Fruit fly (Drosophila melanogaster) whole organism, embryonic: ENCODE results near the gene CG8326.

Source experiments
- Adf1 ChIP-seq: fragments of 200-800 bp; sonication (Bioruptor generic); IDR thresholded peaks from 2 replicates; pipeline ENCODE4 v1.3.6; 2022; ENCODE audit warnings: missing biosample characterization, missing genetic modification characterization
- Atf-2 ChIP-seq: fragments of 200-800 bp; sonication (Bioruptor generic); optimal IDR thresholded peaks from 2 replicates; lab custom pipeline; 2016; ENCODE audit warnings: missing biosample characterization, missing genetic modification characterization
- Bgb ChIP-seq: fragments of 200-800 bp; sonication (Bioruptor generic); IDR thresholded peaks from 2 replicates; pipeline ENCODE4 v1.3.6; 2022; ENCODE audit warnings: missing biosample characterization, missing genetic modification characterization; ENCODE audit not compliant: partially characterized antibody
- CG11560 ChIP-seq: fragments of 200-800 bp; sonication (Bioruptor generic); IDR thresholded peaks from 3 replicates; pipeline ENCODE4 v1.3.6; 2022; ENCODE audit warnings: missing biosample characterization, missing genetic modification characterization
- CG12155 ChIP-seq: fragments of 200-800 bp; sonication (Bioruptor generic); optimal IDR thresholded peaks from 3 replicates; lab custom pipeline; 2016; ENCODE audit warnings: missing biosample characterization, missing genetic modification characterization
- CG13624 ChIP-seq: fragments of 200-800 bp; sonication (Bioruptor generic); optimal IDR thresholded peaks from 2 replicates; lab custom pipeline; 2016; ENCODE audit warnings: missing biosample characterization, missing genetic modification characterization
- CG13775 ChIP-seq: fragments of 200-800 bp; sonication (Bioruptor generic); optimal IDR thresholded peaks from 3 replicates; lab custom pipeline; 2017; ENCODE audit warnings: missing biosample characterization, mild to moderate bottlenecking, missing genetic modification characterization
- CG14050 ChIP-seq: fragments of 200-800 bp; sonication (Bioruptor generic); IDR thresholded peaks from 3 replicates; pipeline ENCODE4 v1.3.6; 2022; ENCODE audit warnings: missing biosample characterization, missing genetic modification characterization
- CG15073 ChIP-seq: fragments of 200-800 bp; sonication (Bioruptor generic); optimal IDR thresholded peaks from 2 replicates; lab custom pipeline; 2016; ENCODE audit warnings: missing biosample characterization, missing genetic modification characterization
- CG1603 ChIP-seq: fragments of 200-800 bp; sonication (Bioruptor generic); optimal IDR thresholded peaks from 2 replicates; lab custom pipeline; 2019; ENCODE audit warnings: missing biosample characterization, mild to moderate bottlenecking, missing genetic modification characterization, moderate library complexity
- CG31224 ChIP-seq: fragments of 200-800 bp; sonication (Bioruptor generic); IDR thresholded peaks from 2 replicates; pipeline ENCODE4 v1.3.6; 2022; ENCODE audit warnings: missing biosample characterization, missing genetic modification characterization
- CG3847 ChIP-seq: fragments of 200-800 bp; sonication (Bioruptor generic); IDR thresholded peaks from 2 replicates; pipeline ENCODE4 v1.3.6; 2022; ENCODE audit warnings: missing biosample characterization, missing genetic modification characterization
- CG4404 ChIP-seq: fragments of 200-800 bp; sonication (Bioruptor generic); IDR thresholded peaks from 2 replicates; pipeline ENCODE4 v1.3.6; 2022; ENCODE audit warnings: missing biosample characterization, missing genetic modification characterization
- CG4424 ChIP-seq: fragments of 200-800 bp; sonication (Bioruptor generic); optimal IDR thresholded peaks from 3 replicates; lab custom pipeline; 2016; ENCODE audit warnings: missing biosample characterization, missing genetic modification characterization
- CG4820 ChIP-seq: fragments of 200-800 bp; sonication (Bioruptor generic); optimal IDR thresholded peaks from 3 replicates; lab custom pipeline; 2016; ENCODE audit warnings: missing biosample characterization, missing genetic modification characterization
- CG5245 ChIP-seq: fragments of 200-800 bp; sonication (Bioruptor generic); optimal IDR thresholded peaks from 3 replicates; lab custom pipeline; 2016; ENCODE audit warnings: missing biosample characterization, missing genetic modification characterization
- CG6854 ChIP-seq: fragments of 200-800 bp; sonication (Bioruptor generic); optimal IDR thresholded peaks from 3 replicates; lab custom pipeline; 2017; ENCODE audit warnings: missing biosample characterization, mild to moderate bottlenecking, missing genetic modification characterization
- CG8388 ChIP-seq: fragments of 200-800 bp; sonication (Bioruptor generic); optimal IDR thresholded peaks from 2 replicates; lab custom pipeline; 2019; ENCODE audit warnings: missing biosample characterization, mild to moderate bottlenecking, missing genetic modification characterization, moderate library complexity
- CG8924 ChIP-seq: fragments of 200-800 bp; optimal IDR thresholded peaks from 3 replicates; lab custom pipeline; 2019; ENCODE audit warnings: missing biosample characterization, mild to moderate bottlenecking, missing genetic modification characterization, moderate library complexity
- CG9932 ChIP-seq: fragments of 200-800 bp; sonication (Bioruptor generic); IDR thresholded peaks from 2 replicates; pipeline ENCODE4 v1.3.6; 2022; ENCODE audit warnings: missing biosample characterization, missing genetic modification characterization
- D19B ChIP-seq: fragments of 200-800 bp; sonication (Bioruptor generic); optimal IDR thresholded peaks from 2 replicates; lab custom pipeline; 2017; ENCODE audit warnings: missing biosample characterization, mild to moderate bottlenecking, missing genetic modification characterization
- Deaf1 ChIP-seq: fragments of 200-800 bp; optimal IDR thresholded peaks from 3 replicates; lab custom pipeline; 2019; ENCODE audit warnings: missing biosample characterization, mild to moderate bottlenecking, missing genetic modification characterization, moderate library complexity
- Ets97D ChIP-seq: fragments of 200-800 bp; sonication (Bioruptor generic); optimal IDR thresholded peaks from 3 replicates; lab custom pipeline; 2016; ENCODE audit warnings: missing biosample characterization, missing genetic modification characterization
- Gug ChIP-seq: fragments of 200-800 bp; sonication (Bioruptor generic); IDR thresholded peaks from 4 replicates; pipeline ENCODE4 v1.3.6; 2022; ENCODE audit warnings: missing biosample characterization, missing genetic modification characterization
- HHEX ChIP-seq: fragments of 200-800 bp; sonication (Bioruptor generic); optimal IDR thresholded peaks from 3 replicates; lab custom pipeline; 2017; ENCODE audit warnings: missing biosample characterization, mild to moderate bottlenecking, missing genetic modification characterization, missing genetic modification reagents
- Hsf ChIP-seq: fragments of 200-800 bp; sonication (Bioruptor generic); optimal IDR thresholded peaks from 3 replicates; lab custom pipeline; 2016; ENCODE audit warnings: missing biosample characterization, missing genetic modification characterization
- Lim3 ChIP-seq: fragments of 200-800 bp; sonication (Bioruptor generic); IDR thresholded peaks from 2 replicates; pipeline ENCODE4 v1.3.6; 2022; ENCODE audit warnings: missing biosample characterization, missing genetic modification characterization
- MBD-R2 ChIP-seq: fragments of 200-800 bp; sonication (Bioruptor generic); IDR thresholded peaks from 2 replicates; pipeline ENCODE4 v1.3.6; 2022; ENCODE audit warnings: missing biosample characterization, missing genetic modification characterization
- NC2α ChIP-seq: fragments of 200-800 bp; sonication (Bioruptor generic); optimal IDR thresholded peaks from 2 replicates; lab custom pipeline; 2016; ENCODE audit warnings: missing biosample characterization, missing genetic modification characterization
- Ravus ChIP-seq: fragments of 200-800 bp; sonication (Bioruptor generic); IDR thresholded peaks from 2 replicates; pipeline ENCODE4 v1.3.6; 2022; ENCODE audit warnings: missing biosample characterization, missing genetic modification characterization
- Sox100B ChIP-seq: fragments of 200-800 bp; sonication (Bioruptor generic); optimal IDR thresholded peaks from 3 replicates; lab custom pipeline; 2018; ENCODE audit warnings: missing biosample characterization, mild to moderate bottlenecking, missing genetic modification characterization
- Taf1 ChIP-seq: fragments of 200-800 bp; sonication (Bioruptor generic); IDR thresholded peaks from 2 replicates; pipeline ENCODE4 v1.3.6; 2022; ENCODE audit warnings: missing biosample characterization, missing genetic modification characterization
- bcd ChIP-seq: fragments of 200-800 bp; sonication (Bioruptor generic); optimal IDR thresholded peaks from 2 replicates; lab custom pipeline; 2017; ENCODE audit warnings: missing biosample characterization, mild to moderate bottlenecking, missing genetic modification characterization
- br ChIP-seq: fragments of >200 bp; optimal IDR thresholded peaks from 2 replicates; lab custom pipeline; 2017
- chif ChIP-seq, 2 experiments: fragments of 200-800 bp; sonication (Bioruptor generic); optimal IDR thresholded peaks; 3 replicates each; lab custom pipeline; 2016; ENCODE audit warnings: missing biosample characterization in 2 of 2, missing genetic modification characterization in 2 of 2
- chn ChIP-seq: fragments of 200-800 bp; sonication (Bioruptor generic); optimal IDR thresholded peaks from 2 replicates; lab custom pipeline; 2016; ENCODE audit warnings: missing biosample characterization, missing genetic modification characterization
- en ChIP-seq: fragments of 200-800 bp; sonication (Bioruptor generic); optimal IDR thresholded peaks from 2 replicates; lab custom pipeline; 2016; ENCODE audit warnings: missing biosample characterization, missing genetic modification characterization
- ewg ChIP-seq: fragments of 200-800 bp; sonication (Bioruptor generic); optimal IDR thresholded peaks from 3 replicates; lab custom pipeline; 2017; ENCODE audit warnings: mild to moderate bottlenecking, missing biosample characterization, missing genetic modification reagents, missing genetic modification characterization
- exex ChIP-seq: fragments of 200-800 bp; sonication (Bioruptor generic); optimal IDR thresholded peaks from 4 replicates; lab custom pipeline; 2018; ENCODE audit warnings: missing biosample characterization, mild to moderate bottlenecking, missing genetic modification characterization, moderate library complexity
- fd64A ChIP-seq: fragments of 200-800 bp; sonication (Bioruptor generic); optimal IDR thresholded peaks from 3 replicates; lab custom pipeline; 2018; ENCODE audit warnings: missing biosample characterization, mild to moderate bottlenecking, missing genetic modification characterization
- gcm2 ChIP-seq: fragments of 200-800 bp; sonication (Bioruptor generic); optimal IDR thresholded peaks from 2 replicates; lab custom pipeline; 2016; ENCODE audit warnings: missing biosample characterization, missing genetic modification characterization
- grn ChIP-seq: fragments of 200-800 bp; sonication (Bioruptor generic); optimal IDR thresholded peaks from 3 replicates; lab custom pipeline; 2017; ENCODE audit warnings: missing biosample characterization, missing genetic modification characterization
- pfk ChIP-seq: fragments of 200-800 bp; sonication (Bioruptor generic); optimal IDR thresholded peaks from 2 replicates; lab custom pipeline; 2018; ENCODE audit warnings: missing biosample characterization, mild to moderate bottlenecking, missing genetic modification characterization, moderate library complexity
- ranshi ChIP-seq: fragments of 200-800 bp; sonication (Bioruptor generic); IDR thresholded peaks from 2 replicates; pipeline ENCODE4 v1.3.6; 2022; ENCODE audit warnings: missing biosample characterization, missing genetic modification characterization
- scrt ChIP-seq: fragments of 200-800 bp; sonication (Bioruptor generic); optimal IDR thresholded peaks from 2 replicates; lab custom pipeline; 2018; ENCODE audit warnings: missing biosample characterization, mild to moderate bottlenecking, missing genetic modification characterization, moderate library complexity
- sim ChIP-seq: fragments of 200-800 bp; sonication (Bioruptor generic); IDR thresholded peaks from 2 replicates; pipeline ENCODE4 v1.3.6; 2022; ENCODE audit warnings: missing biosample characterization, missing genetic modification characterization
- slbo ChIP-seq: fragments of 200-800 bp; sonication (Bioruptor generic); IDR thresholded peaks from 2 replicates; pipeline ENCODE4 v1.3.6; 2022; ENCODE audit warnings: missing biosample characterization, missing genetic modification characterization
- sna ChIP-seq: fragments of 200-800 bp; sonication (Bioruptor generic); IDR thresholded peaks from 2 replicates; pipeline ENCODE4 v1.3.6; 2022; ENCODE audit warnings: missing biosample characterization, missing genetic modification characterization; ENCODE audit not compliant: partially characterized antibody
- tgo ChIP-seq: fragments of 200-800 bp; sonication (Bioruptor generic); IDR thresholded peaks from 3 replicates; pipeline ENCODE4 v1.3.6; 2022; ENCODE audit warnings: missing biosample characterization, missing genetic modification characterization
- toy ChIP-seq: fragments of 200-800 bp; sonication (Bioruptor generic); IDR thresholded peaks from 2 replicates; pipeline ENCODE4 v1.3.6; 2022; ENCODE audit warnings: missing biosample characterization, missing genetic modification characterization
- trh ChIP-seq: fragments of 200-800 bp; sonication (Bioruptor generic); optimal IDR thresholded peaks from 2 replicates; lab custom pipeline; 2016; ENCODE audit warnings: missing biosample characterization, missing genetic modification characterization
- ttk ChIP-seq: fragments of 200-800 bp; sonication (Bioruptor generic); IDR thresholded peaks from 2 replicates; pipeline ENCODE4 v2.1.2; 2022; ENCODE audit warnings: missing biosample characterization, missing genetic modification characterization
- z ChIP-seq: fragments of 200-800 bp; sonication (Bioruptor generic); IDR thresholded peaks from 3 replicates; pipeline ENCODE4 v1.3.6; 2022; ENCODE audit warnings: missing biosample characterization, missing genetic modification characterization
- zen2 ChIP-seq: fragments of 200-800 bp; sonication (Bioruptor generic); IDR thresholded peaks from 3 replicates; pipeline ENCODE4 v1.3.6; 2022; ENCODE audit warnings: missing biosample characterization, missing genetic modification characterization; ENCODE audit not compliant: partially characterized antibody

Gene CG8326

dm6 chrX:17636001-17636400, 6.7 kb upstream of the CG8326 start, which contains the start of the genes CG8289 and CG5800 (continued):
- TF ChIP-seq Hsf (GFP tag; lab: Kevin White, UChicago) (no peak), HHEX (GFP tag; lab: Kevin White, UChicago) (no peak), ttk (no peak), scrt (GFP tag; lab: Kevin White, UChicago) (peak; percentile 64), MBD-R2 (GFP tag; lab: Robert Waterston, UW) (peak; percentile 64), zen2 (GFP tag; lab: Robert Waterston, UW) (peak; percentile 16; the same call in 1 of the 3 replicates), chif (GFP tag; optimal IDR thresholded peaks at IDR 0.05; lab: Kevin White, UChicago) (no peak), br (lab: Kevin White, UChicago) (no peak), NC2α (GFP tag; lab: Kevin White, UChicago) (no peak), CG9932 (GFP tag; lab: Robert Waterston, UW) (0 out of 2 replicates have a peak, but pooled peaks have one; percentile 9), CG14050 (GFP tag; lab: Robert Waterston, UW) (no peak), Atf-2 (GFP tag; lab: Kevin White, UChicago) (no peak), Adf1 (no peak), Taf1 (GFP tag; lab: Robert Waterston, UW) (no peak), Deaf1 (tag; lab: Kevin White, UChicago) (no peak), pfk (no peak), CG15073 (GFP tag; lab: Kevin White, UChicago) (no peak), CG11560 (tag; lab: Robert Waterston, UW) (peak; percentile 92), grn (no peak), CG5245 (GFP tag; lab: Kevin White, UChicago) (no peak), exex (tag; lab: Kevin White, UChicago) (no peak), Ravus (GFP tag; lab: Robert Waterston, UW) (no peak), z (no peak), CG8388 (GFP tag; lab: Kevin White, UChicago) (no peak), gcm2 (GFP tag; lab: Kevin White, UChicago) (no peak), CG1603 (no peak), tgo (GFP tag; lab: Robert Waterston, UW) (no peak), Sox100B (GFP tag; lab: Kevin White, UChicago) (no peak), slbo (GFP tag; lab: Robert Waterston, UW) (no peak), Ets97D (peak; percentile 19), CG4424 (GFP tag; lab: Kevin White, UChicago) (peak; percentile 2), ranshi (GFP tag; lab: Robert Waterston, UW) (no peak), CG3847 (GFP tag; lab: Robert Waterston, UW) (no peak), Gug (GFP tag; lab: Robert Waterston, UW) (no peak), CG6854 (no peak), chn (GFP tag; lab: Kevin White, UChicago) (no peak), sim (GFP tag; lab: Robert Waterston, UW) (no peak), bcd (GFP tag; lab: Kevin White, UChicago) (no peak), CG8924 (tag; lab: Kevin White, UChicago) (no peak), CG13624 (GFP tag; lab: Kevin White, UChicago) (no peak), trh (GFP tag; lab: Kevin White, UChicago) (no peak), Bgb (GFP tag; lab: Robert Waterston, UW) (peak; percentile 47), en (no peak), D19B (GFP tag; lab: Kevin White, UChicago) (no peak), CG4820 (GFP tag; lab: Kevin White, UChicago) (no peak), ewg (GFP tag; lab: Kevin White, UChicago) (no peak), CG13775 (GFP tag; lab: Kevin White, UChicago) (no peak), CG31224 (no peak), toy (GFP tag; lab: Robert Waterston, UW) (no peak), sna (GFP tag; lab: Robert Waterston, UW) (peak; percentile 59), Lim3 (GFP tag; lab: Robert Waterston, UW) (no peak), CG12155 (peak; percentile 15), fd64A (GFP tag; lab: Kevin White, UChicago) (no peak), CG4404 (no peak)
